Fruit fly (Drosophila melanogaster) whole organism, embryonic: ENCODE measurements around the gene Tlk.
"Not testable (repeated sequence)": the region's sequence is repeated elsewhere in the genome, so short reads cannot be mapped to it uniquely, and the experiment has no call there.

Experiments
- BEAF-32 ChIP-seq: fragments of 200-800 bp; sonication (Bioruptor generic); optimal IDR thresholded peaks from 3 replicates; lab custom pipeline; 2017; ENCODE audit warnings: missing biosample characterization, missing genetic modification characterization, mild to moderate bottlenecking, moderate library complexity, missing genetic modification reagents
- Bgb ChIP-seq: fragments of 200-800 bp; sonication (Bioruptor generic); IDR thresholded peaks from 2 replicates; pipeline ENCODE4 v1.3.6; 2022; ENCODE audit warnings: missing biosample characterization, missing genetic modification characterization; ENCODE audit not compliant: partially characterized antibody
- CG10267 ChIP-seq: fragments of 200-800 bp; sonication (Bioruptor generic); optimal IDR thresholded peaks from 2 replicates; lab custom pipeline; 2018; ENCODE audit warnings: missing biosample characterization, mild to moderate bottlenecking, missing genetic modification characterization, moderate library complexity
- CG13287 ChIP-seq: fragments of 200-800 bp; sonication (Bioruptor generic); IDR thresholded peaks from 2 replicates; pipeline ENCODE4 v1.3.6; 2022; ENCODE audit warnings: missing biosample characterization, missing genetic modification characterization; ENCODE audit not compliant: partially characterized antibody
- CG1603 ChIP-seq: fragments of 200-800 bp; sonication (Bioruptor generic); optimal IDR thresholded peaks from 2 replicates; lab custom pipeline; 2019; ENCODE audit warnings: missing biosample characterization, mild to moderate bottlenecking, missing genetic modification characterization, moderate library complexity
- CG16813 ChIP-seq: fragments of 200-800 bp; sonication (Bioruptor generic); IDR thresholded peaks from 3 replicates; pipeline ENCODE4 v1.3.6; 2022; ENCODE audit warnings: missing biosample characterization, missing genetic modification characterization; ENCODE audit not compliant: partially characterized antibody
- CG2116 ChIP-seq: fragments of 200-800 bp; sonication (Bioruptor generic); optimal IDR thresholded peaks from 3 replicates; lab custom pipeline; 2018; ENCODE audit warnings: missing biosample characterization, mild to moderate bottlenecking, missing genetic modification characterization
- CG2129 ChIP-seq: fragments of 200-800 bp; sonication (Bioruptor generic); IDR thresholded peaks from 2 replicates; pipeline ENCODE4 v1.3.6; 2022; ENCODE audit warnings: missing biosample characterization, missing genetic modification characterization; ENCODE audit not compliant: partially characterized antibody
- CG34224 ChIP-seq: fragments of 200-800 bp; sonication (Bioruptor generic); IDR thresholded peaks from 3 replicates; pipeline ENCODE4 v1.3.6; 2022; ENCODE audit warnings: missing biosample characterization, missing genetic modification characterization; ENCODE audit not compliant: partially characterized antibody
- CG3838 ChIP-seq: fragments of 200-800 bp; sonication (Bioruptor generic); optimal IDR thresholded peaks from 3 replicates; lab custom pipeline; 2016; ENCODE audit warnings: missing biosample characterization, missing genetic modification characterization
- CG6791 ChIP-seq: fragments of 200-800 bp; sonication (Bioruptor generic); IDR thresholded peaks from 3 replicates; pipeline ENCODE4 v1.3.6; 2022; ENCODE audit warnings: missing biosample characterization, missing genetic modification characterization; ENCODE audit not compliant: partially characterized antibody
- CG7963 ChIP-seq: fragments of 200-800 bp; sonication (Bioruptor generic); IDR thresholded peaks from 3 replicates; pipeline ENCODE4 v1.3.6; 2022; ENCODE audit warnings: missing biosample characterization, missing genetic modification characterization; ENCODE audit not compliant: partially characterized antibody
- Dll ChIP-seq: fragments of 200-800 bp; sonication (Bioruptor generic); IDR thresholded peaks from 4 replicates; pipeline ENCODE4 v1.3.6; 2022; ENCODE audit warnings: missing biosample characterization, missing genetic modification characterization; ENCODE audit not compliant: partially characterized antibody
- Doc3 ChIP-seq: fragments of 200-800 bp; sonication (Bioruptor generic); IDR thresholded peaks from 3 replicates; pipeline ENCODE4 v1.3.6; 2022; ENCODE audit warnings: missing biosample characterization, missing genetic modification characterization; ENCODE audit not compliant: partially characterized antibody
- Dp ChIP-seq: fragments of 200-800 bp; sonication (Bioruptor generic); optimal IDR thresholded peaks from 2 replicates; lab custom pipeline; 2018; ENCODE audit warnings: missing biosample characterization, mild to moderate bottlenecking, missing genetic modification characterization, moderate library complexity
- Dref ChIP-seq: fragments of 200-800 bp; sonication (Bioruptor generic); IDR thresholded peaks from 2 replicates; pipeline ENCODE4 v1.3.6; 2022; ENCODE audit warnings: missing biosample characterization, missing genetic modification characterization
- E2f2 ChIP-seq: fragments of 200-800 bp; sonication (Bioruptor generic); IDR thresholded peaks from 2 replicates; pipeline ENCODE4 v1.3.6; 2022; ENCODE audit warnings: missing biosample characterization, missing genetic modification characterization
- HLH4C ChIP-seq: fragments of 200-800 bp; sonication (Bioruptor generic); IDR thresholded peaks from 3 replicates; pipeline ENCODE4 v1.3.6; 2022; ENCODE audit warnings: missing biosample characterization, missing genetic modification characterization; ENCODE audit not compliant: partially characterized antibody
- HLHmδ ChIP-seq: fragments of 200-800 bp; sonication (Bioruptor generic); optimal IDR thresholded peaks from 2 replicates; lab custom pipeline; 2018; ENCODE audit warnings: missing biosample characterization, mild to moderate bottlenecking, missing genetic modification characterization, moderate library complexity
- MBD-R2 ChIP-seq: fragments of 200-800 bp; sonication (Bioruptor generic); IDR thresholded peaks from 2 replicates; pipeline ENCODE4 v1.3.6; 2022; ENCODE audit warnings: missing biosample characterization, missing genetic modification characterization
- Myb ChIP-seq: fragments of 200-800 bp; sonication (Bioruptor generic); optimal IDR thresholded peaks from 2 replicates; lab custom pipeline; 2016; ENCODE audit warnings: missing biosample characterization, missing genetic modification characterization
- Opbp ChIP-seq: fragments of 200-800 bp; sonication (Bioruptor generic); IDR thresholded peaks from 3 replicates; pipeline ENCODE4 v1.3.6; 2022; ENCODE audit warnings: missing biosample characterization, missing genetic modification characterization; ENCODE audit not compliant: partially characterized antibody
- Scr ChIP-seq: fragments of 200-800 bp; sonication (Bioruptor generic); IDR thresholded peaks from 2 replicates; pipeline ENCODE4 v1.3.6; 2022; ENCODE audit warnings: missing biosample characterization, missing genetic modification characterization; ENCODE audit not compliant: partially characterized antibody
- Sry-δ ChIP-seq: fragments of 200-800 bp; sonication (Bioruptor generic); optimal IDR thresholded peaks from 2 replicates; lab custom pipeline; 2016; ENCODE audit warnings: missing biosample characterization, missing genetic modification characterization
- Ssrp ChIP-seq: fragments of 200-800 bp; sonication (Bioruptor generic); optimal IDR thresholded peaks from 2 replicates; lab custom pipeline; 2018; ENCODE audit warnings: missing biosample characterization, mild to moderate bottlenecking, missing genetic modification characterization, moderate library complexity
- amos ChIP-seq: fragments of 200-800 bp; sonication (Bioruptor generic); IDR thresholded peaks from 2 replicates; pipeline ENCODE4 v1.3.6; 2022; ENCODE audit warnings: missing biosample characterization, missing genetic modification characterization; ENCODE audit not compliant: partially characterized antibody
- bbx ChIP-seq: fragments of 200-800 bp; sonication (Bioruptor generic); IDR thresholded peaks from 2 replicates; pipeline ENCODE4 v1.3.6; 2022; ENCODE audit warnings: missing biosample characterization, missing genetic modification characterization; ENCODE audit not compliant: partially characterized antibody
- chinmo ChIP-seq: fragments of 200-800 bp; sonication (Bioruptor generic); IDR thresholded peaks from 4 replicates; pipeline ENCODE4 v1.3.6; 2022; ENCODE audit warnings: missing biosample characterization, missing genetic modification characterization; ENCODE audit not compliant: partially characterized antibody
- gfzf ChIP-seq: fragments of 200-800 bp; sonication (Bioruptor generic); optimal IDR thresholded peaks from 2 replicates; lab custom pipeline; 2016; ENCODE audit warnings: missing biosample characterization, mild to moderate bottlenecking, missing genetic modification characterization, moderate library complexity
- hbn ChIP-seq: fragments of 200-800 bp; sonication (Bioruptor generic); IDR thresholded peaks from 2 replicates; pipeline ENCODE4 v1.3.6; 2022; ENCODE audit warnings: missing biosample characterization, missing genetic modification characterization; ENCODE audit not compliant: partially characterized antibody
- inv ChIP-seq: fragments of 200-800 bp; sonication (Bioruptor generic); IDR thresholded peaks from 2 replicates; pipeline ENCODE4 v1.3.6; 2022; ENCODE audit warnings: missing biosample characterization, missing genetic modification characterization; ENCODE audit not compliant: partially characterized antibody
- knrl ChIP-seq: fragments of 200-800 bp; sonication (Bioruptor generic); IDR thresholded peaks from 3 replicates; pipeline ENCODE4 v1.3.6; 2022; ENCODE audit warnings: missing biosample characterization, missing genetic modification characterization; ENCODE audit not compliant: partially characterized antibody
- mld ChIP-seq: fragments of 200-800 bp; sonication (Bioruptor generic); IDR thresholded peaks from 3 replicates; pipeline ENCODE4 v1.3.6; 2022; ENCODE audit warnings: missing biosample characterization, missing genetic modification characterization; ENCODE audit not compliant: partially characterized antibody
- nerfin-2 ChIP-seq: fragments of 200-800 bp; sonication (Bioruptor generic); IDR thresholded peaks from 2 replicates; pipeline ENCODE4 v1.3.6; 2022; ENCODE audit warnings: missing biosample characterization, missing genetic modification characterization; ENCODE audit not compliant: partially characterized antibody
- onecut ChIP-seq: fragments of 200-800 bp; sonication (Bioruptor generic); IDR thresholded peaks from 2 replicates; pipeline ENCODE4 v1.3.6; 2022; ENCODE audit warnings: missing biosample characterization, missing genetic modification characterization
- pzg ChIP-seq: fragments of 200-800 bp; sonication (Bioruptor generic); optimal IDR thresholded peaks from 3 replicates; lab custom pipeline; 2018; ENCODE audit warnings: missing biosample characterization, mild to moderate bottlenecking, missing genetic modification characterization, moderate library complexity
- sna ChIP-seq: fragments of 200-800 bp; sonication (Bioruptor generic); IDR thresholded peaks from 2 replicates; pipeline ENCODE4 v1.3.6; 2022; ENCODE audit warnings: missing biosample characterization, missing genetic modification characterization; ENCODE audit not compliant: partially characterized antibody
- stwl ChIP-seq: fragments of 200-800 bp; sonication (Bioruptor generic); optimal IDR thresholded peaks from 3 replicates; lab custom pipeline; 2018; ENCODE audit warnings: missing biosample characterization, mild to moderate bottlenecking, missing genetic modification characterization, moderate library complexity
- tna ChIP-seq: fragments of 200-800 bp; sonication (Bioruptor generic); IDR thresholded peaks from 2 replicates; pipeline ENCODE4 v1.3.6; 2022; ENCODE audit warnings: missing biosample characterization, missing genetic modification characterization; ENCODE audit not compliant: partially characterized antibody
- unc-4 ChIP-seq: fragments of 200-800 bp; sonication (Bioruptor generic); IDR thresholded peaks from 2 replicates; pipeline ENCODE4 v1.3.6; 2022; ENCODE audit warnings: missing biosample characterization, missing genetic modification characterization; ENCODE audit not compliant: partially characterized antibody
- vnd ChIP-seq: fragments of 200-800 bp; sonication (Bioruptor generic); IDR thresholded peaks from 3 replicates; pipeline ENCODE4 v1.3.6; 2022; ENCODE audit warnings: missing biosample characterization, missing genetic modification characterization; ENCODE audit not compliant: partially characterized antibody
- zen2 ChIP-seq: fragments of 200-800 bp; sonication (Bioruptor generic); IDR thresholded peaks from 3 replicates; pipeline ENCODE4 v1.3.6; 2022; ENCODE audit warnings: missing biosample characterization, missing genetic modification characterization; ENCODE audit not compliant: partially characterized antibody

Gene Tlk

dm6 chrX:3792923-3793322 lies 73.1 kb downstream of the Tlk start, which contains the start of gene Crg-1:
Gene Crg-1, plus strand, starts transcription at chrX:3793223.
- TF ChIP-seq CG3838 (GFP tag; lab: Kevin White, UChicago); Ssrp (tag; lab: Kevin White, UChicago); HLHmδ (GFP tag; lab: Kevin White, UChicago): not testable (repeated sequence)

- TF ChIP-seq Dll (GFP tag; lab: Robert Waterston, UW) (peak; percentile 75), CG34224 (peak; percentile 74), Bgb (GFP tag; lab: Robert Waterston, UW) (peak; percentile 81), CG2116 (GFP tag; lab: Kevin White, UChicago) (peak; percentile 2), Dp (GFP tag; lab: Kevin White, UChicago) (peak; percentile 54), inv (GFP tag; lab: Robert Waterston, UW) (peak; percentile 58), amos (GFP tag; lab: Robert Waterston, UW) (peak; percentile 75), pzg (GFP tag; lab: Kevin White, UChicago) (peak; percentile 51), knrl (GFP tag; lab: Robert Waterston, UW) (peak; percentile 70; the same call in 2 of the 3 replicates), gfzf (GFP tag; lab: Kevin White, UChicago) (peak; percentile 61), BEAF-32 (GFP tag; lab: Kevin White, UChicago) (peak; percentile 70), unc-4 (GFP tag; lab: Robert Waterston, UW) (peak; percentile 77), onecut (GFP tag; lab: Robert Waterston, UW) (0 out of 2 replicates have a peak, but pooled peaks have one; percentile 13), HLH4C (GFP tag; lab: Robert Waterston, UW) (peak; percentile 68), CG7963 (GFP tag; lab: Robert Waterston, UW) (peak; percentile 51; the same call in 1 of the 3 replicates), vnd (GFP tag; lab: Robert Waterston, UW) (peak; percentile 67; the same call in 2 of the 3 replicates), sna (GFP tag; lab: Robert Waterston, UW) (peak; percentile 65), mld (GFP tag; lab: Robert Waterston, UW) (0 out of 3 replicates have a peak, but pooled peaks have one; percentile 37), CG13287 (GFP tag; lab: Robert Waterston, UW) (peak; percentile 84), CG6791 (peak; percentile 73), CG1603 (peak; percentile 15), nerfin-2 (GFP tag; lab: Robert Waterston, UW) (peak; percentile 65), Doc3 (GFP tag; lab: Robert Waterston, UW) (peak; percentile 60; the same call in 2 of the 3 replicates), zen2 (peak; percentile 63; the same call in 2 of the 3 replicates), hbn (GFP tag; lab: Robert Waterston, UW) (peak; percentile 53), tna (GFP tag; lab: Robert Waterston, UW) (peak; percentile 65), Opbp (GFP tag; lab: Robert Waterston, UW) (peak; percentile 80; the same call in 2 of the 3 replicates), CG2129 (GFP tag; lab: Robert Waterston, UW) (peak; percentile 57), CG16813 (peak; percentile 72), chinmo (GFP tag; lab: Robert Waterston, UW) (0 out of 4 replicates have a peak, but pooled peaks have one; percentile 56), Scr (GFP tag; lab: Robert Waterston, UW) (peak; percentile 79), E2f2 (peak; percentile 79), Dref (GFP tag; lab: Robert Waterston, UW) (peak; percentile 55), CG10267 (tag; lab: Kevin White, UChicago) (peak; percentile 7), Sry-δ (GFP tag; lab: Kevin White, UChicago) (peak; percentile 49), Myb (GFP tag; lab: Kevin White, UChicago) (peak; percentile 35), MBD-R2 (peak; percentile 65), stwl (peak; percentile 61), bbx (GFP tag; lab: Robert Waterston, UW) (peak; percentile 71)
- TF ChIP-seq, all 482 proteins: peak for 39; not testable (repeated sequence) for 443
Observed at dm6 chrX:3798919-3799318, 79.1 kb downstream of the Tlk start, which contains the start of gene HIP. Gene HIP, plus strand, starts transcription at chrX:3799150.
